Fruit fly (Drosophila melanogaster): ENCODE results near the gene PDZ-GEF.
A peak's percentile ranks its signal among the peaks of the same experiment; 100 is the strongest.

PDZ-GEF gene

DNA sequence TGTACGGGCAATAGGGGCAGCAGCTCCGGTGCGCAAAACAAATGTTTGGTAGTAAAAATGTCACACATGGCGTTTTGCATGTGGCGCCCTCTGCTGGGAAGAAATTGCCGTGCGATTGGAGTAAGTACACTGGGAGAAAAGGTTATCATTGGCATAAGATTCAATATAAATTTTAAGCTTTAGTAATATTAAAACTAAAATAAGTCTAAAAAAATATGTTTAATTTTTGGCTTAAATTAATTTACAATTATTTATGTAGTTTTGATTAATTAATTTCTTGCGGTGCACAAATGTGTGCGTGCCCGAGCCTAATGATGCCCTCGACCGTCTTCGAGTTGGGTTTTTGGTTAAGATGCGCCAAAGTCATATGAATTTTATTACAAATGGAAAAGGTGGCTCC is 43.2 kb upstream of the PDZ-GEF start (continued):
- TF ChIP-seq Optix (GFP tag; IDR thresholded peaks at IDR 0.05) (0 out of 3 replicates have a peak, but pooled peaks have one; percentile 29), CG18476 (GFP tag; optimal IDR thresholded peaks at IDR 0.05) (peak; percentile 28), CG6254 (GFP tag; optimal IDR thresholded peaks at IDR 0.05) (peak; percentile 23), CG31441 (GFP tag; IDR thresholded peaks at IDR 0.05) (peak; percentile 79), CG31224 (GFP tag; IDR thresholded peaks at IDR 0.05) (peak; percentile 34; the same call in 1 of the 2 replicates), CG12769 (tag; optimal IDR thresholded peaks at IDR 0.05) (peak; percentile 46), grn (GFP tag; optimal IDR thresholded peaks at IDR 0.05) (no peak), E2f1 (GFP tag; IDR thresholded peaks at IDR 0.05) (peak; percentile 63), CG8478 (optimal IDR thresholded peaks at IDR 0.05) (no peak), Abd-B (GFP tag; optimal IDR thresholded peaks at IDR 0.05) (peak; percentile 63), CG33557 (GFP tag; optimal IDR thresholded peaks at IDR 0.05) (peak; percentile 4), Fer2 (tag; optimal IDR thresholded peaks at IDR 0.05) (no peak), CG43689 (GFP tag; IDR thresholded peaks at IDR 0.05) (peak; percentile 48; the same call in 1 of the 2 replicates), Nf-YC (tag; optimal IDR thresholded peaks at IDR 0.05) (peak; percentile 9), CG2875 (GFP tag; optimal IDR thresholded peaks at IDR 0.05) (peak; percentile 12), CG9727 (GFP tag; optimal IDR thresholded peaks at IDR 0.05) (peak; percentile 74), lola (GFP tag; optimal IDR thresholded peaks at IDR 0.05) (peak in 1 of 3 experiments; percentile 53), Elba2 (GFP tag; optimal IDR thresholded peaks at IDR 0.05) (no peak), sd (tag; optimal IDR thresholded peaks at IDR 0.05) (peak; percentile 25), vvl (GFP tag; IDR thresholded peaks at IDR 0.05) (peak; percentile 87), CG13424 (tag; optimal IDR thresholded peaks at IDR 0.05) (peak; percentile 70), eve (GFP tag; optimal IDR thresholded peaks at IDR 0.05) (peak in 1 of 2 experiments; percentile 84), CG4820 (GFP tag; optimal IDR thresholded peaks at IDR 0.05) (peak; percentile 70), CG13296 (GFP tag; optimal IDR thresholded peaks at IDR 0.05) (peak; percentile 49), gce (GFP tag; IDR thresholded peaks at IDR 0.05) (no peak), CG7357 (GFP tag; IDR thresholded peaks at IDR 0.05) (peak; percentile 49; the same call in 2 of the 3 replicates), trh (GFP tag; optimal IDR thresholded peaks at IDR 0.05) (peak; percentile 43), CG6175 (GFP tag; IDR thresholded peaks at IDR 0.05) (no peak), MBD-R2 (GFP tag; IDR thresholded peaks at IDR 0.05) (peak; percentile 34; the same call in 1 of the 2 replicates), zen (tag; optimal IDR thresholded peaks at IDR 0.05) (peak; percentile 69), slp2 (GFP tag; optimal IDR thresholded peaks at IDR 0.05) (peak; percentile 23), phol (tag; optimal IDR thresholded peaks at IDR 0.05) (peak; percentile 71), CoRest (tag; optimal IDR thresholded peaks at IDR 0.05) (peak; percentile 68), unc-4 (GFP tag; IDR thresholded peaks at IDR 0.05; ENCODE audit: partially characterized antibody) (no peak), sqz (GFP tag; optimal IDR thresholded peaks at IDR 0.05) (peak; percentile 41), CG7745 (tag; optimal IDR thresholded peaks at IDR 0.05) (no peak), CG9817 (tag; optimal IDR thresholded peaks at IDR 0.05) (peak; percentile 50), Sox102F (GFP tag; optimal IDR thresholded peaks at IDR 0.05) (peak; percentile 71), CG31365 (tag; optimal IDR thresholded peaks at IDR 0.05) (no peak), Awh (GFP tag; IDR thresholded peaks at IDR 0.05) (peak; percentile 72; the same call in 1 of the 2 replicates), caup (GFP tag; optimal IDR thresholded peaks at IDR 0.05; ENCODE audit: severe bottlenecking) (peak; percentile 46), CG15479 (GFP tag; optimal IDR thresholded peaks at IDR 0.05) (no peak), CG10366 (GFP tag; IDR thresholded peaks at IDR 0.05) (peak; percentile 62), sob (GFP tag; IDR thresholded peaks at IDR 0.05) (peak; percentile 70), Dbx (GFP tag; IDR thresholded peaks at IDR 0.05) (peak; percentile 70; the same call in 2 of the 3 replicates), so (GFP tag; IDR thresholded peaks at IDR 0.05) (0 out of 3 replicates have a peak, but pooled peaks have one; percentile 44), D (optimal IDR thresholded peaks at IDR 0.05) (no peak), D (GFP tag; optimal IDR thresholded peaks at IDR 0.05) (peak; percentile 64), Spps (tag; optimal IDR thresholded peaks at IDR 0.05) (peak; percentile 55), CG6689 (GFP tag; IDR thresholded peaks at IDR 0.05) (peak; percentile 75), Ada2b (GFP tag; IDR thresholded peaks at IDR 0.05) (peak; percentile 70)

All from whole organism, embryonic.